Worm (Caenorhabditis elegans) whole organism, young adult: Measurements from ENCODE around the gene F35F11.2.
A peak's percentile ranks its signal among the peaks of the same experiment; 100 is the strongest.

ENCODE experiments used
- F37B4.10 ChIP-seq: fragments of 200-800 bp; sonication (Bioruptor generic); IDR thresholded peaks from 2 replicates; pipeline ENCODE4 v1.3.6; 2022; ENCODE audit warnings: missing genetic modification characterization, missing compliant biosample characterization
- F57C9.4 ChIP-seq: sonication (generic microtip); optimal IDR thresholded peaks from 2 replicates; lab custom pipeline; 2017; ENCODE audit warnings: mild to moderate bottlenecking, missing genetic modification characterization, missing compliant biosample characterization
- T07F8.4 ChIP-seq: sonication (generic microtip); optimal IDR thresholded peaks from 2 replicates; lab custom pipeline; 2016; ENCODE audit warnings: mild to moderate bottlenecking, missing genetic modification characterization, moderate library complexity, missing compliant biosample characterization
- T26A5.8 ChIP-seq: sonication (generic microtip); optimal IDR thresholded peaks from 2 replicates; lab custom pipeline; 2016; ENCODE audit warnings: missing genetic modification characterization, missing compliant biosample characterization
- ZK185.1 ChIP-seq: sonication (generic microtip); optimal IDR thresholded peaks from 2 replicates; lab custom pipeline; 2016; ENCODE audit warnings: mild to moderate bottlenecking, missing genetic modification characterization, missing compliant biosample characterization; ENCODE audit not compliant: poor library complexity, severe bottlenecking
- ama-1 ChIP-seq, 3 experiments: fragments of 150-350 bp in 1 of 3; sonication (generic microtip) in 2 of 3; optimal IDR thresholded peaks; 2 replicates each; lab custom pipeline; 2014 to 2018; ENCODE audit warnings: missing biosample characterization in 2 of 3, missing genetic modification characterization in 2 of 3, missing genetic modification reagents in 2 of 3
- athp-1 ChIP-seq: sonication (generic microtip); optimal IDR thresholded peaks from 2 replicates; lab custom pipeline; 2017; ENCODE audit warnings: mild to moderate bottlenecking, missing genetic modification characterization, missing compliant biosample characterization
- attf-3 ChIP-seq: fragments of 200-800 bp; sonication (Bioruptor generic); conservative IDR thresholded peaks from 2 replicates; pipeline ENCODE4 v1.3.6; 2022; ENCODE audit warnings: missing genetic modification reagents, missing genetic modification characterization, missing compliant biosample characterization
- attf-5 ChIP-seq: fragments of 200-800 bp; sonication (Bioruptor generic); optimal IDR thresholded peaks from 2 replicates; lab custom pipeline; 2018; ENCODE audit warnings: mild to moderate bottlenecking, missing genetic modification characterization, missing compliant biosample characterization
- attf-6 ChIP-seq: fragments of 200-800 bp; sonication (Bioruptor generic); IDR thresholded peaks from 2 replicates; pipeline ENCODE4 v1.3.6; 2022; ENCODE audit warnings: missing genetic modification reagents, missing genetic modification characterization, missing compliant biosample characterization
- bed-1 ChIP-seq: fragments of 200-800 bp; sonication (Bioruptor generic); IDR thresholded peaks from 2 replicates; pipeline ENCODE4 v1.3.6; 2022; ENCODE audit warnings: missing genetic modification reagents, missing genetic modification characterization, missing compliant biosample characterization
- ceh-100 ChIP-seq: fragments of 200-800 bp; sonication (Bioruptor generic); IDR thresholded peaks from 2 replicates; pipeline ENCODE4 v1.3.6; 2022; ENCODE audit warnings: missing genetic modification reagents, missing genetic modification characterization, missing compliant biosample characterization
- die-1 ChIP-seq: sonication (generic microtip); optimal IDR thresholded peaks from 2 replicates; lab custom pipeline; 2016; ENCODE audit warnings: missing genotype, mild to moderate bottlenecking, missing genetic modification characterization, missing compliant biosample characterization
- dpff-1 ChIP-seq: sonication (generic microtip); optimal IDR thresholded peaks from 2 replicates; lab custom pipeline; 2017; ENCODE audit warnings: mild to moderate bottlenecking, missing genetic modification characterization, missing compliant biosample characterization
- egrh-3 ChIP-seq: fragments of 200-800 bp; sonication (Bioruptor generic); IDR thresholded peaks from 2 replicates; pipeline ENCODE4 v1.3.6; 2022; ENCODE audit warnings: missing genetic modification reagents, missing genetic modification characterization, missing compliant biosample characterization
- ekl-4 ChIP-seq: fragments of 200-800 bp; sonication (Bioruptor generic); IDR thresholded peaks from 2 replicates; pipeline ENCODE4 v1.3.6; 2022; ENCODE audit warnings: missing genetic modification reagents, missing genetic modification characterization, missing compliant biosample characterization
- him-1 ChIP-seq: sonication (generic microtip); optimal IDR thresholded peaks from 2 replicates; lab custom pipeline; 2016; ENCODE audit warnings: missing genotype, missing genetic modification reagents, missing genetic modification characterization, missing compliant biosample characterization
- hsf-1 ChIP-seq: fragments of 200-800 bp; sonication (Bioruptor generic); IDR thresholded peaks from 2 replicates; pipeline ENCODE4 v1.3.6; 2022; ENCODE audit warnings: missing genetic modification reagents, missing genetic modification characterization, missing compliant biosample characterization
- lag-1 ChIP-seq: fragments of 200-800 bp; sonication (Bioruptor generic); IDR thresholded peaks from 2 replicates; pipeline ENCODE4 v1.3.6; 2022; ENCODE audit warnings: missing genetic modification reagents, missing genetic modification characterization, missing compliant biosample characterization
- let-607 ChIP-seq, 2 experiments: fragments of 200-800 bp in 1 of 2; sonication (Bioruptor generic) in 1 of 2; sonication (generic microtip) in 1 of 2; optimal IDR thresholded peaks; 2 replicates each; lab custom pipeline; 2016 to 2018; ENCODE audit warnings: mild to moderate bottlenecking in 2 of 2, missing compliant biosample characterization in 2 of 2, missing genetic modification characterization in 2 of 2, moderate library complexity in 2 of 2, missing genotype in 1 of 2
- lin-26 ChIP-seq: fragments of 200-800 bp; sonication (Bioruptor generic); IDR thresholded peaks from 2 replicates; pipeline ENCODE4 v1.3.6; 2022; ENCODE audit warnings: missing genetic modification reagents, missing genetic modification characterization, missing compliant biosample characterization
- lin-35 ChIP-seq, 3 experiments: fragments of 150-350 bp in 2 of 3; sonication (generic microtip) in 1 of 3; optimal IDR thresholded peaks; 2 replicates each; lab custom pipeline; 2014 to 2018; ENCODE audit warnings: missing biosample characterization in 3 of 3, missing genetic modification characterization in 3 of 3, missing genetic modification reagents in 3 of 3
- lir-1 ChIP-seq: fragments of 200-800 bp; sonication (Bioruptor generic); conservative IDR thresholded peaks from 2 replicates; pipeline ENCODE4 v1.3.6; 2022; ENCODE audit warnings: missing genetic modification reagents, missing genetic modification characterization, missing compliant biosample characterization
- mel-28 ChIP-seq: sonication (generic microtip); optimal IDR thresholded peaks from 2 replicates; lab custom pipeline; 2016; ENCODE audit warnings: borderline replicate concordance, mild to moderate bottlenecking, missing genetic modification characterization, missing compliant biosample characterization
- mes-4 ChIP-seq: sonication (generic microtip); optimal IDR thresholded peaks from 2 replicates; lab custom pipeline; 2016; ENCODE audit warnings: missing genotype, missing genetic modification characterization, missing compliant biosample characterization
- mxl-1 ChIP-seq: sonication (generic microtip); optimal IDR thresholded peaks from 2 replicates; lab custom pipeline; 2016; ENCODE audit warnings: missing genetic modification characterization, missing compliant biosample characterization
- nfya-1 ChIP-seq: sonication (generic microtip); optimal IDR thresholded peaks from 2 replicates; lab custom pipeline; 2017; ENCODE audit warnings: antibody characterized with exemption, missing compliant biosample characterization, missing genetic modification characterization, borderline replicate concordance; ENCODE audit not compliant: insufficient read depth
- nfya-2 ChIP-seq: fragments of 200-800 bp; sonication (Bioruptor generic); IDR thresholded peaks from 2 replicates; pipeline ENCODE4 v1.3.6; 2022; ENCODE audit warnings: missing genetic modification reagents, missing genetic modification characterization, missing compliant biosample characterization
- nhr-179 ChIP-seq: sonication (generic microtip); optimal IDR thresholded peaks from 2 replicates; lab custom pipeline; 2016; ENCODE audit warnings: mild to moderate bottlenecking, missing genetic modification characterization, missing compliant biosample characterization
- snpc-1.1 ChIP-seq: sonication (generic microtip); optimal IDR thresholded peaks from 2 replicates; lab custom pipeline; 2017; ENCODE audit warnings: missing genetic modification characterization, mild to moderate bottlenecking, missing compliant biosample characterization, antibody characterized with exemption, moderate library complexity, missing genotype, missing genetic modification reagents; ENCODE audit not compliant: insufficient read depth
- snpc-1.3 ChIP-seq: sonication (generic microtip); optimal IDR thresholded peaks from 2 replicates; lab custom pipeline; 2017; ENCODE audit warnings: missing genetic modification characterization, mild to moderate bottlenecking, missing compliant biosample characterization, antibody characterized with exemption, moderate library complexity, missing genotype, missing genetic modification reagents; ENCODE audit not compliant: insufficient read depth
- snpc-4 ChIP-seq, 5 experiments: fragments of 150-350 bp in 1 of 5; sonication (generic microtip) in 4 of 5; optimal IDR thresholded peaks; 2 replicates each; lab custom pipeline; 2014 to 2018; ENCODE audit warnings: missing genetic modification characterization in 5 of 5, missing biosample characterization in 3 of 5, antibody characterized with exemption in 2 of 5, mild to moderate bottlenecking in 2 of 5, missing compliant biosample characterization in 2 of 5, missing genotype in 2 of 5, moderate library complexity in 2 of 5, missing genetic modification reagents in 1 of 5
- somi-1 ChIP-seq: fragments of 200-800 bp; sonication (Bioruptor generic); optimal IDR thresholded peaks from 2 replicates; lab custom pipeline; 2018; ENCODE audit warnings: mild to moderate bottlenecking, missing genetic modification characterization, missing compliant biosample characterization
- sptf-2 ChIP-seq: fragments of 200-800 bp; sonication (Bioruptor generic); optimal IDR thresholded peaks from 2 replicates; lab custom pipeline; 2018; ENCODE audit warnings: mild to moderate bottlenecking, missing genetic modification characterization, missing compliant biosample characterization
- tbp1 ChIP-seq: fragments of 200-800 bp; sonication (Bioruptor generic); optimal IDR thresholded peaks from 2 replicates; lab custom pipeline; 2018; ENCODE audit warnings: mild to moderate bottlenecking, missing genetic modification characterization, missing compliant biosample characterization
- zfh-2 ChIP-seq: fragments of 200-800 bp; sonication (Bioruptor generic); conservative IDR thresholded peaks from 2 replicates; pipeline ENCODE4 v1.3.6; 2022; ENCODE audit warnings: missing genetic modification reagents, missing genetic modification characterization, missing compliant biosample characterization
- ztf-18 ChIP-seq: sonication (generic microtip); optimal IDR thresholded peaks from 2 replicates; lab custom pipeline; 2016; ENCODE audit warnings: missing genotype, mild to moderate bottlenecking, missing genetic modification characterization, missing compliant biosample characterization
- ztf-22 ChIP-seq: fragments of 200-800 bp; sonication (Bioruptor generic); optimal IDR thresholded peaks from 2 replicates; lab custom pipeline; 2018; ENCODE audit warnings: mild to moderate bottlenecking, missing genetic modification characterization, moderate library complexity, missing compliant biosample characterization

Gene F35F11.2

DNA sequence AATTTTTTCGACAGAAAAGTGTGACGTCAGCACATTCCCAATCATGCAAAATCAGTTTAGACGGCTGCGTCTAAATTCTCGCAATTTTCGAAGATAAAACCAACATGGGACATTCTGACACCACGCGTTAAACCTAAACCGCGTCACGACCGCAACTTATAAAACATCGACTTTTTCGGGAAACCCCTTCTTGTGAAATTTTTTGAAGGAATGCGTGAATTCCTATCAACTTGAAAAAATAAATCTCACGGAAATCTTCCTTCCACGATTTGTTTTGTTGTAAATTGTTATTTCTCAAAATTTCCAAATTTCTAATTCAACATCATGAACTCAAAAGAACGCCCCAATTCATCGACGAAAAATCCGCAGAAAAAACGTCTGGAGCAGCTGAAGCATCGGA is at the start of gene F35F11.2:
Gene F35F11.2, plus strand, starts transcription at position 301 of the 400 bp plus-strand sequence.
- TF ChIP-seq ztf-18 (tag; lab: Kevin White, UChicago) (no peak), nfya-2 (GFP tag; lab: Robert Waterston, UW) (no peak), lin-26 (GFP tag; lab: Robert Waterston, UW) (no peak), mxl-1 (tag; lab: Kevin White, UChicago) (no peak), ama-1 (optimal IDR thresholded peaks at IDR 0.05; lab: Kevin White, UChicago) (no peak), ama-1 (GFP tag; optimal IDR thresholded peaks at IDR 0.05; lab: Kevin White, UChicago) (no peak), lir-1 (GFP tag; lab: Robert Waterston, UW) (no peak), tbp1 (GFP tag; lab: Kevin White, UChicago) (no peak), ztf-22 (no peak), let-607 (tag; optimal IDR thresholded peaks at IDR 0.05; lab: Kevin White, UChicago) (no peak), hsf-1 (GFP tag; lab: Robert Waterston, UW) (no peak), mel-28 (tag; lab: Kevin White, UChicago) (no peak), T26A5.8 (tag; lab: Kevin White, UChicago) (no peak), bed-1 (GFP tag; lab: Robert Waterston, UW) (no peak), him-1 (tag; lab: Kevin White, UChicago) (no peak), T07F8.4 (tag; lab: Kevin White, UChicago) (no peak), mes-4 (no peak), lin-35 (GFP tag; optimal IDR thresholded peaks at IDR 0.05; lab: Kevin White, UChicago) (no peak)

DNA sequence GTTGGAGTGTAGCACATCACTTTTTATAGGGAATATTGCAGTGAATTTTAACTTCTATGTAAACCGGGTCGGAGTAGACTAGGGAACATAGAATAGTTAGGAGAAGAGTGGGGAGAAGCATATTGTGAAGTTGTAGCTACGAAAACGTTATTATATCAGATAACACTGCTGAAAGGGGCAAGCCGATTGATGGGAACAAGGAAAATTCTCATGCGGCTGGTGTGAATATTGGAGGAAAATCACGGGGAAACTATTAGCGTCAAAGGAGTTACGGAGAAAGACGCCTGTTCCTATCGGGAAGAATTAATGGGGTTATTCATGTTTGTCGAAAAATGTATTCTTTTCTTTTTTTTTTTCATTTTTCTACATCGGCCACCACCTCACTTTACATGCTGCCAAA is 46.8 kb upstream of the F35F11.2 start, which contains the start of gene F47C12.6:
Gene F47C12.6, minus strand, starts transcription at position 101 of the 400 bp plus-strand sequence.
- TF ChIP-seq die-1 (tag; lab: Kevin White, UChicago): no peak
- no peak for TF ChIP-seq nfya-2 (GFP tag; lab: Robert Waterston, UW)
- no peak for TF ChIP-seq ceh-100 (GFP tag; lab: Robert Waterston, UW)

DNA sequence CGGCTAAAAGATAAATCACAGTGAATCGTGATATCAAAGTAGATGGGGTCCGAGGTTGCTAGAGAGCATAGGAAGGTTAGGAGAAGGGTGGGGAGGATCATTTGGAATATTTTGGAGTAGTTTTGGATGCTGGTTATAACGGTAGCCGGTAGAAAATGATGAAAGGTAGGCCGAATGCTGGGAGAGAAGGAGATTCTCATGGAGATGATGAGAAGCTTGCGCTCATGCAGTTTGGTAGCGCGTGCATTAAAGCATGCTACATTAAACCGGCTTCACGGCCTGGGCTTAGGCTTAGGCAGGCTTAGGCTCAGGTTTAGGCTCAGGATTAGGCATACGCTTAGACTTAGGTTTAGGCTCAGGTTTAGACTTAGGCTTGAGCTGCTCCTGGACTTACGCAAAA is 45.8 kb upstream of the F35F11.2 start, which contains the start of gene F47C12.13:
Gene F47C12.13, minus strand, starts transcription at position 101 of the 400 bp plus-strand sequence.
- TF ChIP-seq ekl-4: no peak
- TF ChIP-seq lag-1 (GFP tag; lab: Robert Waterston, UW): 0 out of 2 replicates have a peak, but pooled peaks have one; percentile 16
- TF ChIP-seq somi-1 (GFP tag; lab: Kevin White, UChicago): no peak

DNA sequence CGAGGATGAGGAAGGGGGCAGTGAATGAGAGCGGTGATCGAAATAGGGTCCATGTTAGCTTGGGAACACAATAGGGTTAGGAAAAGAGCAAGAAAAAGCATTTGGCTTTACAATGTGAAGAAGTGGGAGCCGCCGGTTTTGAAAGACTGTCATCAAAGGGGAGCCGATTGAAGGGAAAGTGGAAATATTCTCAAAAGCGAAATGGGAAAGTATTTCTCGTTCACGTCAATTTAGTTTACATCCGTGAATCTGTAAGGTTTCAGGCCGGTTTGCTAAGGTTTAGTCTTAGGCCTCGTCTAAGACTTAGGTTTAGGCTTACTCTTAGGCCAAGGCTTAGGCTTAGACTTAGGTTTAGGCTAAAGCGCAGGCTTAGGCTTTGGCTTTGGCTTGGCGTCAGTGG is 44.7 kb upstream of the F35F11.2 start, which contains the start of gene F47C12.7:
Gene F47C12.7, minus strand, starts transcription at position 101 of the 400 bp plus-strand sequence.
- TF ChIP-seq ZK185.1: no peak
- TF ChIP-seq nfya-1 (tag; lab: Kevin White, UChicago): no peak
- no peak for TF ChIP-seq lag-1 (GFP tag; lab: Robert Waterston, UW)

- no peak for TF ChIP-seq attf-5 (GFP tag; lab: Kevin White, UChicago)
- no peak for TF ChIP-seq athp-1 (tag; lab: Kevin White, UChicago)
- no peak for TF ChIP-seq egrh-3
- TF ChIP-seq dpff-1: no peak
- TF ChIP-seq lag-1 (GFP tag; lab: Robert Waterston, UW): no peak
- TF ChIP-seq zfh-2 (GFP tag; lab: Robert Waterston, UW): no peak
- no peak for TF ChIP-seq snpc-4 (GFP tag; optimal IDR thresholded peaks at IDR 0.05; lab: Kevin White, UChicago)
- TF ChIP-seq snpc-4 (tag; optimal IDR thresholded peaks at IDR 0.05; lab: Kevin White, UChicago): no peak
- no peak for TF ChIP-seq nhr-179 (tag; lab: Kevin White, UChicago)
- no peak for TF ChIP-seq somi-1 (GFP tag; lab: Kevin White, UChicago)
- no peak for TF ChIP-seq bed-1 (GFP tag; lab: Robert Waterston, UW)
- TF ChIP-seq attf-3 (GFP tag; lab: Robert Waterston, UW): no peak
- no peak for TF ChIP-seq T07F8.4 (tag; lab: Kevin White, UChicago)
- TF ChIP-seq snpc-1.1: no peak
- TF ChIP-seq attf-6 (GFP tag; lab: Robert Waterston, UW): no peak
- no peak for TF ChIP-seq F57C9.4 (tag; lab: Kevin White, UChicago)
- TF ChIP-seq F37B4.10 (GFP tag; lab: Robert Waterston, UW): no peak
- TF ChIP-seq sptf-2 (GFP tag; lab: Kevin White, UChicago): no peak
- TF ChIP-seq snpc-1.3 (tag; lab: Kevin White, UChicago): no peak
- no peak for TF ChIP-seq lir-1 (GFP tag; lab: Robert Waterston, UW)
Observed at ce11 chrIV:3998517-3998916, 41.6 kb upstream of the F35F11.2 start, which contains the start of gene F47C12.8. Gene F47C12.8, minus strand, starts transcription at chrIV:3998617.
